Worm (Caenorhabditis elegans) whole organism, L4/young adult: ENCODE data around the gene rpl-10.

Experiments used
- W03F9.2 ChIP-seq: fragments of 150-350 bp; optimal IDR thresholded peaks from 2 replicates; lab custom pipeline; 2014; ENCODE audit warnings: missing biosample characterization, missing genetic modification characterization
- dao-5 ChIP-seq: sonication (generic microtip); optimal IDR thresholded peaks from 2 replicates; lab custom pipeline; 2016; ENCODE audit warnings: missing genotype, missing genetic modification characterization, moderate library complexity, missing compliant biosample characterization
- him-1 ChIP-seq: sonication (generic microtip); optimal IDR thresholded peaks from 2 replicates; lab custom pipeline; 2016; ENCODE audit warnings: missing genotype, missing genetic modification reagents, missing genetic modification characterization, missing compliant biosample characterization

ce11 chrII:8128273-8129039, 15.2 kb upstream of the rpl-10 start:
- TF ChIP-seq dao-5 (tag; lab: Kevin White, UChicago): peak; percentile 9
- peak; percentile 36 for TF ChIP-seq him-1 (tag; lab: Kevin White, UChicago)
- no peak for TF ChIP-seq W03F9.2 (tag; lab: Kevin White, UChicago)
